Fruit fly (Drosophila melanogaster): ENCODE data around the gene Blos2.

- no peak for TF ChIP-seq CG8478 (optimal IDR thresholded peaks at IDR 0.05)
- peak; percentile 88 to 91 for TF ChIP-seq CTCF (optimal IDR thresholded peaks at IDR 0.05)
Measured at dm6 chr3L:11041193-11041592, 20.2 kb upstream of the Blos2 start.

Measured in S2 (cell line).